Worm (Caenorhabditis elegans) whole organism, L2 larva: ENCODE results near the gene snx-6.

Experiments used
- F13H6.1 ChIP-seq: sonication (generic microtip); optimal IDR thresholded peaks from 2 replicates; lab custom pipeline; 2016; ENCODE audit warnings: missing genetic modification characterization, missing compliant biosample characterization
- R02D3.7 ChIP-seq: fragments of 150-350 bp; optimal IDR thresholded peaks from 2 replicates; lab custom pipeline; 2014; ENCODE audit warnings: missing biosample characterization, missing genetic modification characterization
- Y55F3AM.14 ChIP-seq: fragments of 200-800 bp; sonication (Bioruptor generic); optimal IDR thresholded peaks from 2 replicates; lab custom pipeline; 2018; ENCODE audit warnings: mild to moderate bottlenecking, missing genetic modification characterization, missing compliant biosample characterization
- ZK546.5 ChIP-seq: sonication (generic microtip); optimal IDR thresholded peaks from 2 replicates; lab custom pipeline; 2017; ENCODE audit warnings: missing biosample characterization, missing genetic modification characterization
- alr-1 ChIP-seq: fragments of 150-350 bp; optimal IDR thresholded peaks from 2 replicates; lab custom pipeline; 2014; ENCODE audit warnings: missing biosample characterization, missing genetic modification characterization
- aly-2 ChIP-seq: fragments of 150-350 bp; optimal IDR thresholded peaks from 2 replicates; lab custom pipeline; 2014; ENCODE audit warnings: missing biosample characterization, missing genetic modification characterization
- ama-1 ChIP-seq: fragments of 150-350 bp; optimal IDR thresholded peaks from 2 replicates; lab custom pipeline; 2018; ENCODE audit warnings: inconsistent platforms
- blmp-1 ChIP-seq: sonication (generic microtip); optimal IDR thresholded peaks from 2 replicates; lab custom pipeline; 2017; ENCODE audit warnings: missing genetic modification characterization, mild to moderate bottlenecking, missing compliant biosample characterization, antibody characterized with exemption, moderate library complexity; ENCODE audit not compliant: insufficient read depth
- ceh-82 ChIP-seq: fragments of 150-350 bp; optimal IDR thresholded peaks from 2 replicates; lab custom pipeline; 2014; ENCODE audit warnings: missing biosample characterization, missing genetic modification characterization
- crh-2 ChIP-seq: sonication (generic microtip); optimal IDR thresholded peaks from 2 replicates; lab custom pipeline; 2017; ENCODE audit warnings: missing biosample characterization, missing genetic modification characterization
- elt-1 ChIP-seq: fragments of 150-350 bp; optimal IDR thresholded peaks from 2 replicates; lab custom pipeline; 2014; ENCODE audit warnings: missing biosample characterization, missing genetic modification characterization
- fos-1 ChIP-seq: fragments of 150-350 bp; optimal IDR thresholded peaks from 2 replicates; lab custom pipeline; 2014; ENCODE audit warnings: missing biosample characterization, missing genetic modification characterization
- lin-11 ChIP-seq: fragments of 150-350 bp; sonication (generic microtip); optimal IDR thresholded peaks from 2 replicates; lab custom pipeline; 2014; ENCODE audit warnings: missing biosample characterization, missing genetic modification characterization, inconsistent platforms, mixed read lengths
- lin-13 ChIP-seq: fragments of 150-350 bp; optimal IDR thresholded peaks from 2 replicates; lab custom pipeline; 2014; ENCODE audit warnings: missing biosample characterization, missing genetic modification reagents, missing genetic modification characterization
- lin-39 ChIP-seq: fragments of 150-350 bp; optimal IDR thresholded peaks from 2 replicates; lab custom pipeline; 2014; ENCODE audit warnings: missing biosample characterization, missing genetic modification reagents, missing genetic modification characterization
- lsy-2 ChIP-seq, 2 experiments: fragments of 150-350 bp in 1 of 2; sonication (generic microtip) in 1 of 2; optimal IDR thresholded peaks; 2 replicates each; lab custom pipeline; 2014 to 2017; ENCODE audit warnings: missing biosample characterization in 2 of 2, missing genetic modification characterization in 2 of 2
- mab-5 ChIP-seq: fragments of 150-350 bp; optimal IDR thresholded peaks from 2 replicates; lab custom pipeline; 2014; ENCODE audit warnings: missing biosample characterization, missing genetic modification characterization
- mbf-1 ChIP-seq: sonication (generic microtip); optimal IDR thresholded peaks from 2 replicates; lab custom pipeline; 2017; ENCODE audit warnings: missing biosample characterization, missing genetic modification characterization
- nhr-10 ChIP-seq: sonication (generic microtip); optimal IDR thresholded peaks from 2 replicates; lab custom pipeline; 2017; ENCODE audit warnings: missing biosample characterization, missing genetic modification characterization
- nhr-11 ChIP-seq: fragments of 150-350 bp; optimal IDR thresholded peaks from 2 replicates; lab custom pipeline; 2014; ENCODE audit warnings: missing biosample characterization, missing genetic modification characterization
- nhr-12 ChIP-seq: fragments of 150-350 bp; optimal IDR thresholded peaks from 2 replicates; lab custom pipeline; 2014; ENCODE audit warnings: missing biosample characterization, missing genetic modification characterization
- nhr-129 ChIP-seq: fragments of 150-350 bp; optimal IDR thresholded peaks from 2 replicates; lab custom pipeline; 2014; ENCODE audit warnings: missing biosample characterization, missing genetic modification characterization
- nhr-21 ChIP-seq: fragments of 150-350 bp; optimal IDR thresholded peaks from 2 replicates; lab custom pipeline; 2014; ENCODE audit warnings: missing biosample characterization, missing genetic modification characterization
- nhr-23 ChIP-seq: fragments of 150-350 bp; optimal IDR thresholded peaks from 2 replicates; lab custom pipeline; 2014; ENCODE audit warnings: missing biosample characterization, missing genetic modification reagents, missing genetic modification characterization
- nhr-237 ChIP-seq: fragments of 150-350 bp; optimal IDR thresholded peaks from 2 replicates; lab custom pipeline; 2014; ENCODE audit warnings: missing biosample characterization, missing genetic modification characterization
- nhr-25 ChIP-seq: fragments of 150-350 bp; sonication (generic microtip); optimal IDR thresholded peaks from 3 replicates; lab custom pipeline; 2014; ENCODE audit warnings: missing biosample characterization, missing genetic modification characterization
- nhr-77 ChIP-seq: fragments of 150-350 bp; optimal IDR thresholded peaks from 2 replicates; lab custom pipeline; 2014; ENCODE audit warnings: missing biosample characterization, missing genetic modification characterization
- peb-1 ChIP-seq: fragments of 150-350 bp; optimal IDR thresholded peaks from 2 replicates; lab custom pipeline; 2014; ENCODE audit warnings: missing biosample characterization, missing genetic modification characterization
- skn-1 ChIP-seq: sonication (generic microtip); optimal IDR thresholded peaks from 2 replicates; lab custom pipeline; 2017; ENCODE audit warnings: missing biosample characterization, missing genetic modification characterization
- sma-3 ChIP-seq: sonication (generic microtip); optimal IDR thresholded peaks from 2 replicates; lab custom pipeline; 2016; ENCODE audit warnings: missing genetic modification reagents, missing genetic modification characterization, missing compliant biosample characterization
- sma-9 ChIP-seq, 2 experiments: fragments of 150-350 bp in 1 of 2; sonication (generic microtip) in 1 of 2; optimal IDR thresholded peaks; 2 replicates each; lab custom pipeline; 2014 to 2016; ENCODE audit warnings: missing genetic modification characterization in 2 of 2, mild to moderate bottlenecking in 1 of 2, missing biosample characterization in 1 of 2, missing compliant biosample characterization in 1 of 2, missing genetic modification reagents in 1 of 2, moderate library complexity in 1 of 2
- snpc-4 ChIP-seq: fragments of 150-350 bp; optimal IDR thresholded peaks from 2 replicates; lab custom pipeline; 2014; ENCODE audit warnings: missing biosample characterization, missing genetic modification characterization
- unc-39 ChIP-seq: fragments of 150-350 bp; optimal IDR thresholded peaks from 2 replicates; lab custom pipeline; 2014; ENCODE audit warnings: missing biosample characterization, missing genetic modification characterization
- unc-55 ChIP-seq: fragments of 150-350 bp; sonication (generic microtip); optimal IDR thresholded peaks from 3 replicates; lab custom pipeline; 2014; ENCODE audit warnings: missing biosample characterization, missing genetic modification reagents, missing genetic modification characterization
- unc-62 ChIP-seq: fragments of 150-350 bp; optimal IDR thresholded peaks from 2 replicates; lab custom pipeline; 2014; ENCODE audit warnings: missing biosample characterization, missing genetic modification reagents, missing genetic modification characterization
- zag-1 ChIP-seq: fragments of 150-350 bp; optimal IDR thresholded peaks from 2 replicates; lab custom pipeline; 2014; ENCODE audit warnings: missing biosample characterization, missing genetic modification characterization
- ztf-1 ChIP-seq: fragments of 200-800 bp; sonication (Bioruptor generic); conservative IDR thresholded peaks from 2 replicates; pipeline ENCODE4 v1.3.6; 2022; ENCODE audit warnings: missing genetic modification characterization, missing compliant biosample characterization
- ztf-11 ChIP-seq: sonication (generic microtip); optimal IDR thresholded peaks from 2 replicates; lab custom pipeline; 2017; ENCODE audit warnings: missing biosample characterization, missing genetic modification characterization
- ztf-4 ChIP-seq: fragments of 150-350 bp; optimal IDR thresholded peaks from 2 replicates; lab custom pipeline; 2014; ENCODE audit warnings: missing biosample characterization, missing genetic modification characterization

snx-6 gene

DNA sequence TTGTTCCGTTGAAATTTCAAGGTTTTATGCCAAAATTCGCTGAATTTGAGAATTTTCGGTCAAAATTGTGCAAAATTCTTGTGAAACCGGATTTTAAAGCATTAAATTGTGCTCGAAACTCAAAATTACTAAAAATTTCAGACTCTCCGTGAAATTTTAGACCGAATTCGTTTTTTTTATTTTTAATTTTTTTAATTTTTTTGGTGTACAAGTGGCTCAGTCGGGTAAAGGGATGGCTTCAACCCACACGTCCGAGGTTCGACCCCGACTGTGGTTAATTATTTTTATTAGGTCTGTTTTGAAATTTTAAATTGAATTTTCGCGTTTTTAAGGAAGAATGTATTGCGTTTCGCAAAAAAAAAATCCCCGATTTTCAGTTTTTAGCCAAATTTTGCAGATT is 40.9 kb downstream of the snx-6 start:
- TF ChIP-seq aly-2 (tag; lab: Kevin White, UChicago) (no peak), sma-3 (GFP tag; lab: Kevin White, UChicago) (no peak), peb-1 (tag; lab: Kevin White, UChicago) (no peak), mab-5 (tag; lab: Kevin White, UChicago) (no peak), sma-9 (GFP tag; optimal IDR thresholded peaks at IDR 0.05; lab: Kevin White, UChicago) (no peak), sma-9 (tag; optimal IDR thresholded peaks at IDR 0.05; lab: Kevin White, UChicago) (no peak), ZK546.5 (no peak), ama-1 (lab: Kevin White, UChicago) (no peak), F13H6.1 (no peak), skn-1 (tag; lab: Kevin White, UChicago) (no peak), nhr-77 (no peak), ztf-4 (tag; lab: Kevin White, UChicago) (no peak), nhr-11 (tag; lab: Kevin White, UChicago) (no peak), lsy-2 (tag; optimal IDR thresholded peaks at IDR 0.05; lab: Kevin White, UChicago) (no peak), mbf-1 (tag; lab: Kevin White, UChicago) (no peak), nhr-10 (tag; lab: Kevin White, UChicago) (no peak), unc-62 (GFP tag; lab: Kevin White, UChicago) (no peak), Y55F3AM.14 (GFP tag; lab: Kevin White, UChicago) (no peak), nhr-21 (no peak), snpc-4 (tag; lab: Kevin White, UChicago) (no peak)

DNA sequence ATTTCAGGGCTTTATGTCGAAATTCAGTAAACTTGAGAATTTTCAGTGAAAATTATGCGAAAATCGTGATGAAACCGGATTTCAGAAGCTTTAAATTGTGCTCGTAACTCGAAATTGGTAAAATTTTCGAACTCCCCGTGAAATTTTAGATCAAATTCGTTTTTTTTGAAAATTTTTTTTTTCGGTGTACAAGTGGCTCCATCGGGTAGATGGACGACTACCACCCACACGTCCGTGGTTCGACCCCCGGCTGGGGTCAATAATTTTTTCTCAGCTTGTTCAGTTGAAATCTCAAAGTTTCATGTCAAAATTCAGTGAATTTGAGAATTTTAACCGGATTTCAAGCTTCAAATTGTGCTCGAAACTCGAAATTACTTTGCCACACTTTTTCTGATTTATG is 44.0 kb downstream of the snx-6 start:
- no peak for TF ChIP-seq ztf-1 (GFP tag; lab: Robert Waterston, UW)
- TF ChIP-seq F13H6.1: no peak
- no peak for TF ChIP-seq nhr-77
- TF ChIP-seq unc-39: no peak
- TF ChIP-seq ztf-4 (tag; lab: Kevin White, UChicago): no peak
- no peak for TF ChIP-seq lin-11 (tag; lab: Kevin White, UChicago)
- no peak for TF ChIP-seq sma-3 (GFP tag; lab: Kevin White, UChicago)
- no peak for TF ChIP-seq zag-1 (tag; lab: Kevin White, UChicago)
- no peak for TF ChIP-seq blmp-1 (tag; lab: Kevin White, UChicago)
- TF ChIP-seq nhr-12 (tag; lab: Kevin White, UChicago): no peak
- no peak for TF ChIP-seq ama-1 (lab: Kevin White, UChicago)
- TF ChIP-seq elt-1 (tag; lab: Kevin White, UChicago): no peak
- no peak for TF ChIP-seq fos-1 (tag; lab: Kevin White, UChicago)
- TF ChIP-seq nhr-11 (tag; lab: Kevin White, UChicago): no peak
- TF ChIP-seq mbf-1 (tag; lab: Kevin White, UChicago): no peak
- no peak for TF ChIP-seq alr-1 (tag; lab: Kevin White, UChicago)
- TF ChIP-seq nhr-23 (tag; lab: Kevin White, UChicago): no peak
- no peak for TF ChIP-seq ztf-11 (tag; lab: Kevin White, UChicago)

DNA sequence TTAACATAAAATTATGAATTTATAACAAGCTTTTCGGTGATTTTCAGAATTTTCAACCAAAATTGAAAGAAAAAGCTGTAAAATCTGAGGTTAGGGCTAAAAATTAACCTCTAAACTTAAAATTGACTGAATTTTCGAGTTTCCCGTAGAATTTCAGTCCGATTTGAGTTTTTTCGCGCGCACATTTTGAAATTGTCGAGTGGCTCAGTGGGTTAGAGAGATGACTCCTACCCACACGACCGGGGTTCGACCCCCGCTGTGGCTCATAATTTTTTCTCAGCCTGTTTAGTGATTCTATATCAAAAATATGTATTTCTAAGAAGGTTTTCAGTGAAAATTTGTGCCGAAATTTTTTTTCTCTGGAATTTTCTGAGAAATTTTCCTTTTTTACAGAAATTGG is 48.1 kb downstream of the snx-6 start:
- TF ChIP-seq unc-55 (GFP tag; lab: Kevin White, UChicago): no peak
- no peak for TF ChIP-seq elt-1 (tag; lab: Kevin White, UChicago)
- no peak for TF ChIP-seq ztf-1 (GFP tag; lab: Robert Waterston, UW)
- no peak for TF ChIP-seq nhr-129
- TF ChIP-seq R02D3.7 (tag; lab: Kevin White, UChicago): no peak
- no peak for TF ChIP-seq nhr-237 (tag; lab: Kevin White, UChicago)
- TF ChIP-seq nhr-11 (tag; lab: Kevin White, UChicago): no peak
- no peak for TF ChIP-seq crh-2 (tag; lab: Kevin White, UChicago)
- no peak for TF ChIP-seq aly-2 (tag; lab: Kevin White, UChicago)
- no peak for TF ChIP-seq nhr-12 (tag; lab: Kevin White, UChicago)
- TF ChIP-seq lin-39 (tag; lab: Kevin White, UChicago): no peak
- TF ChIP-seq skn-1 (tag; lab: Kevin White, UChicago): no peak
- TF ChIP-seq mab-5 (tag; lab: Kevin White, UChicago): no peak

DNA sequence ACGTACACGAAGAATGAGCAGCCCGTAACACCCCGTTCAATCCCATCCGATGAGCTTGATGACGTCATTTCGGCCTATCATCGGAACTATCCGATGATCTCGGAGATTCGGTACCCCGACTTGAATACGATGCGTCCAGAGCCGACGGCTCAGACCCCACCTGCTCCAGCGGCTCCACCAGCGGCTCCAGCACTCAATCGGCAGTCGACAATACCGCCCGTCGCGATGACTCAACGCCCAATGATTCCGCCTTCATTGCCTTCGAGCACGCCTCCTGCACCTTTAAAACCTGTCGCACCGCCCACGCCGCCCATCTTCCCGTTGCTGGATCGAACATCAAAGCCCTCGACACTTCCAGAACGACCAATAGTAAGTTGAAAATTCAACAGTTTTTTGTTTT is 51.8 kb downstream of the snx-6 start:
- TF ChIP-seq nhr-10 (tag; lab: Kevin White, UChicago): no peak
- no peak for TF ChIP-seq F13H6.1
- no peak for TF ChIP-seq lin-13 (GFP tag; lab: Kevin White, UChicago)
- no peak for TF ChIP-seq ceh-82 (tag; lab: Kevin White, UChicago)
- TF ChIP-seq ztf-11 (tag; lab: Kevin White, UChicago): no peak
- TF ChIP-seq nhr-11 (tag; lab: Kevin White, UChicago): no peak
- no peak for TF ChIP-seq ztf-1 (GFP tag; lab: Robert Waterston, UW)
- no peak for TF ChIP-seq unc-55 (GFP tag; lab: Kevin White, UChicago)
- TF ChIP-seq nhr-21: no peak
- TF ChIP-seq crh-2 (tag; lab: Kevin White, UChicago): no peak
- TF ChIP-seq nhr-25: no peak
- TF ChIP-seq fos-1 (tag; lab: Kevin White, UChicago): no peak
- TF ChIP-seq sma-9 (GFP tag; optimal IDR thresholded peaks at IDR 0.05; lab: Kevin White, UChicago): no peak
- no peak for TF ChIP-seq sma-9 (tag; optimal IDR thresholded peaks at IDR 0.05; lab: Kevin White, UChicago)
- TF ChIP-seq mbf-1 (tag; lab: Kevin White, UChicago): no peak
- TF ChIP-seq mab-5 (tag; lab: Kevin White, UChicago): no peak
